Worm (Caenorhabditis elegans) whole organism, midembryonic: ENCODE data around the gene isp-1.

ENCODE experiments used
- med-1 ChIP-seq: sonication (generic microtip); optimal IDR thresholded peaks from 2 replicates; lab custom pipeline; 2017; ENCODE audit warnings: missing genetic modification characterization, mild to moderate bottlenecking, missing compliant biosample characterization, antibody characterized with exemption, missing genetic modification reagents; ENCODE audit not compliant: insufficient read depth
- tab-1 ChIP-seq: fragments of 200-800 bp; sonication (Bioruptor generic); IDR thresholded peaks from 2 replicates; pipeline ENCODE4 v1.3.6; 2022; ENCODE audit warnings: missing genetic modification characterization, missing compliant biosample characterization

DNA sequence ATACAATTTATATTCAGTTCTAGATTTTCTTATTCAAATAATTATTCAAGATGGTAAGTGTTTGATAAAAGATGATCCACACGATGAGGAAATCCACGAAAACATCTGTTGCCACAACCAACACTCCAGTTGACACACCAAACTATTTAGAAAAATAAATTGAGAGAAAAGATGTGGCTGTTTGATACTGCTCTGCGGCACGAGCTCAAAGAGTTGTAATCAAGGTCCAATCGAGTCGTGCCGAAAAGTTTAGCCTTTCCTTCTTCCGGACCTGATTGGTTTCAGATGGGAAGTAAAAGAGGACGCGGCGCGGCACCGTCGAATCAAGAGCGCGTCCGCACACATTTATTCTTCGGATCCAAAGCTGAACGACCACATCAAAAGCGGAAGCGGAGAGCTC, 693 bp upstream of the isp-1 start:
- TF ChIP-seq med-1 (GFP tag; lab: Kevin White, UChicago): no peak
- TF ChIP-seq tab-1: no peak
